Fruit fly (Drosophila melanogaster): ENCODE measurements around the gene Ir7f.
A peak's percentile ranks its signal among the peaks of the same experiment; 100 is the strongest.

The Ir7f gene

DNA sequence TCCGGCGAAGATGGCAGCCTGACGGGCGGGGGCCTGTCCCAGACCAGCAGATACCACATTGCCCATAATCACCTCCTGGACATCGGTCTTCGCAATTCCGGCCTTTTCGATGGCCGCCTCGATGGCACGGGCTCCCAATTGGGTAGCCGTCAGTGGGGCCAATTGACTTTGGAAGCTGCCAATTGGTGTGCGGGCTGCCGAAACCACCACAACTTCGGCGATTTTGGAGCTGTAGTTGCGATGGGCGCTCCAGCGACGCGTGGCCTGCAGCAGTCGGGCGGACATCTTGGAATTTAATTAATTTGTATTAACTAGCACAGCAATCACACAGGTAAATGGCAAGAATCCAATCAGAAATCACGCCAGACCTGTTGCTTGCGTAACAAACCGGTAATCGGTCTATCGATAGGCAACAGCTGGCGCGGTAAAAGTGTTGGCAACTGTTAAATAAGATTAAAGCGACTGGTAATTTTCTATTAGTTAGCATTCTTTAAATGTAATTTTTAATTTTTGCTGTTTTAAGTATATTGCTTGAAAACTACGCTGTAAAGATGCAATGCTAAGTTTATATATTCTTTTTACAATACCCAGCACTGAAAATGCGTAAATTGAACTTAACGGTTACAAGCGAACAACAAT lies 4.7 kb upstream of the Ir7f start, which contains the start of gene Acat1 (continued):
- TF ChIP-seq CG15514 (GFP tag; optimal IDR thresholded peaks at IDR 0.05) (peak; percentile 66), Dip3 (GFP tag; optimal IDR thresholded peaks at IDR 0.05) (peak; percentile 71), grau (tag; optimal IDR thresholded peaks at IDR 0.05) (peak; percentile 41), sima (GFP tag; optimal IDR thresholded peaks at IDR 0.05) (no peak), PHDP (tag; optimal IDR thresholded peaks at IDR 0.05) (peak; percentile 61), CG43689 (GFP tag; IDR thresholded peaks at IDR 0.05) (no peak), ind (GFP tag; optimal IDR thresholded peaks at IDR 0.05) (peak; percentile 56), CG17328 (GFP tag; IDR thresholded peaks at IDR 0.05) (peak; percentile 62), mam (GFP tag; optimal IDR thresholded peaks at IDR 0.05) (peak; percentile 64), nau (GFP tag; optimal IDR thresholded peaks at IDR 0.05) (no peak), Eip74EF (GFP tag; optimal IDR thresholded peaks at IDR 0.05) (no peak), Doc2 (GFP tag; IDR thresholded peaks at IDR 0.05) (no peak), Dfd (GFP tag; optimal IDR thresholded peaks at IDR 0.05) (no peak), ab (GFP tag; optimal IDR thresholded peaks at IDR 0.05) (no peak), Xrp1 (GFP tag; IDR thresholded peaks at IDR 0.05) (peak; percentile 83), MTF-1 (GFP tag; optimal IDR thresholded peaks at IDR 0.05; ENCODE audit: borderline replicate concordance) (peak; percentile 6), H15 (GFP tag; IDR thresholded peaks at IDR 0.05) (no peak), CG7271 (tag; optimal IDR thresholded peaks at IDR 0.05) (peak; percentile 1), CG9817 (tag; optimal IDR thresholded peaks at IDR 0.05) (peak; percentile 29), CG15479 (GFP tag; optimal IDR thresholded peaks at IDR 0.05) (no peak)

DNA sequence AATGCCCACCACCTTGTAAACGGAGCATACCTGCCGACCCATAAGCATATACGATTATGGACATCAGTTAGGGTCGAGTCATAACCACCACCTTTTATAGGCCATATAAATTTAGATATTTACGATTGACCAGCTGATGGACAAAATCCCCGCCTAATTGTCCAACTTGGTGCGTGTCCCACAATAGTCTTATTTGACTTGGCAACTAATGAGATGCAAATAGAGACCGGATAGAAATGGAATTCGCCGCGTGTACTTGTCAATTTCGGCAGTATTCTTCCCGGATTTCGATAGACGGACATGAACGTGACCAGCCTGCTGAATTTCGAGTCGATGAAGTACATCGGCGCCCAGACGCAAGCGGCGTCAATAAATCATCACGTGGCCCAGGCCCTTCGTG lies 534 bp upstream of the Ir7f start, which contains the start of gene Ir7g:
Gene Ir7g, plus strand, starts transcription at position 301 of the 400 bp plus-strand sequence.
- TF ChIP-seq CG10147 (GFP tag; optimal IDR thresholded peaks at IDR 0.05) (no peak), hb (GFP tag; IDR thresholded peaks at IDR 0.05; ENCODE audit: partially characterized antibody) (no peak), CG17385 (GFP tag; optimal IDR thresholded peaks at IDR 0.05) (no peak), CG12071 (GFP tag; optimal IDR thresholded peaks at IDR 0.05) (no peak), CG12299 (tag; optimal IDR thresholded peaks at IDR 0.05) (no peak), CG7963 (GFP tag; IDR thresholded peaks at IDR 0.05; ENCODE audit: partially characterized antibody) (no peak), jigr1 (GFP tag; IDR thresholded peaks at IDR 0.05) (no peak), Opbp (GFP tag; IDR thresholded peaks at IDR 0.05; ENCODE audit: partially characterized antibody) (no peak), bowl (GFP tag; IDR thresholded peaks at IDR 0.05) (no peak), HLH3B (GFP tag; IDR thresholded peaks at IDR 0.05) (no peak)

DNA sequence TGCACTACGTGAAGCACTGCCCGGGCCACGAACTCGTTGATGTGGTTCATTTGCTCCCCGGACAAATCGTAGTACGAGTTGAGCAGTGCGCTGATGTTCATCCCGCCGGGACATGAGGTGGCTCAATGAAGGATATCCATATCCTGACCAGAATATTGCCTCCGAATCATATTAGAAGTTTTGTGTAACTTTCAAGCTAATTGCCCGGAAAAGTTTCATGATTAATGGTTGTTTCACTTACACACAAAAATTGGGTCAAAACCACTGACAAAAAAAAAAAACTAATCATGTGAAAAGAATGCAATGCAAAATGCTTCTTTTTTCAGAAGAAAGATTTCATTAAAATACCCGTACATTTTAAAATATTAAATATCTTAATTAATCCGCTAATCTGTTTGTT lies 2.2 kb downstream of the Ir7f start, which contains the start of gene Ir7e:
Gene Ir7e, minus strand, starts transcription at position 101 of the 400 bp plus-strand sequence.
- TF ChIP-seq C15 (GFP tag; IDR thresholded peaks at IDR 0.05) (no peak), HLH54F (GFP tag; optimal IDR thresholded peaks at IDR 0.05) (no peak), Trl (optimal IDR thresholded peaks at IDR 0.05) (no peak), Trl (GFP tag; optimal IDR thresholded peaks at IDR 0.05) (no peak), maf-S (GFP tag; optimal IDR thresholded peaks at IDR 0.05) (no peak), CG4328 (GFP tag; optimal IDR thresholded peaks at IDR 0.05) (no peak), CG3281 (GFP tag; optimal IDR thresholded peaks at IDR 0.05) (no peak), trh (GFP tag; optimal IDR thresholded peaks at IDR 0.05) (no peak), BEAF-32 (GFP tag; optimal IDR thresholded peaks at IDR 0.05) (no peak), bab2 (GFP tag; optimal IDR thresholded peaks at IDR 0.05) (no peak), pb (GFP tag; optimal IDR thresholded peaks at IDR 0.05) (no peak), insv (GFP tag; optimal IDR thresholded peaks at IDR 0.05) (no peak), CG9797 (GFP tag; optimal IDR thresholded peaks at IDR 0.05) (no peak), bbx (GFP tag; IDR thresholded peaks at IDR 0.05; ENCODE audit: partially characterized antibody) (no peak), her (GFP tag; optimal IDR thresholded peaks at IDR 0.05) (no peak)
